Worm (Caenorhabditis elegans) whole organism, late embryonic: Measurements from ENCODE around the gene F57H12.5.

Experiments used
- ceh-18 ChIP-seq: sonication (generic microtip); optimal IDR thresholded peaks from 2 replicates; lab custom pipeline; 2016; ENCODE audit warnings: missing genetic modification characterization, missing compliant biosample characterization
- ceh-22 ChIP-seq: sonication (generic microtip); optimal IDR thresholded peaks from 2 replicates; lab custom pipeline; 2017; ENCODE audit warnings: missing biosample characterization, missing genetic modification characterization
- fax-1 ChIP-seq: sonication (generic microtip); optimal IDR thresholded peaks from 2 replicates; lab custom pipeline; 2016; ENCODE audit warnings: missing genotype, missing genetic modification characterization, missing compliant biosample characterization
- fkh-10 ChIP-seq: fragments of 150-350 bp; optimal IDR thresholded peaks from 2 replicates; lab custom pipeline; 2014; ENCODE audit warnings: missing biosample characterization, missing genetic modification reagents, missing genetic modification characterization
- fkh-6 ChIP-seq: sonication (generic microtip); optimal IDR thresholded peaks from 2 replicates; lab custom pipeline; 2016; ENCODE audit warnings: missing genetic modification characterization, missing compliant biosample characterization
- hlh-6 ChIP-seq: sonication (generic microtip); optimal IDR thresholded peaks from 2 replicates; lab custom pipeline; 2016; ENCODE audit warnings: missing genotype, missing genetic modification characterization, missing compliant biosample characterization
- lim-6 ChIP-seq: sonication (generic microtip); optimal IDR thresholded peaks from 2 replicates; lab custom pipeline; 2016; ENCODE audit warnings: missing genetic modification characterization, missing compliant biosample characterization
- pha-2 ChIP-seq: sonication (generic microtip); optimal IDR thresholded peaks from 2 replicates; lab custom pipeline; 2017; ENCODE audit warnings: mild to moderate bottlenecking, missing genetic modification characterization, missing compliant biosample characterization
- unc-42 ChIP-seq: sonication (generic microtip); optimal IDR thresholded peaks from 2 replicates; lab custom pipeline; 2016; ENCODE audit warnings: missing genotype, missing genetic modification characterization, missing compliant biosample characterization

- no peak for TF ChIP-seq hlh-6
- TF ChIP-seq fkh-10 (GFP tag; lab: Kevin White, UChicago), result no peak
- TF ChIP-seq ceh-18 (tag; lab: Kevin White, UChicago), result no peak
- no peak for TF ChIP-seq fkh-6 (tag; lab: Kevin White, UChicago)
- TF ChIP-seq fax-1 (tag; lab: Kevin White, UChicago), result no peak
- no peak for TF ChIP-seq ceh-22 (tag; lab: Kevin White, UChicago)
- TF ChIP-seq pha-2 (tag; lab: Kevin White, UChicago), result no peak
- no peak for TF ChIP-seq lim-6 (tag; lab: Kevin White, UChicago)
- no peak for TF ChIP-seq unc-42 (tag; lab: Kevin White, UChicago)
Observed at ce11 chrIV:7961889-7962342, 5.2 kb upstream of the F57H12.5 start.
